Worm (Caenorhabditis elegans): ENCODE results near the gene cnnm-3.

cnnm-3 gene

ce11 chrX:3057656-3058055 is 12.0 kb upstream of the cnnm-3 start:
- TF ChIP-seq mdl-1 (tag; optimal IDR thresholded peaks at IDR 0.05), result no peak
- no peak for TF ChIP-seq pqm-1 (tag; optimal IDR thresholded peaks at IDR 0.05)
- no peak for TF ChIP-seq mml-1 (tag; optimal IDR thresholded peaks at IDR 0.05)
- no peak for TF ChIP-seq hmg-11 (tag; optimal IDR thresholded peaks at IDR 0.05)
- no peak for TF ChIP-seq lin-39 (tag; optimal IDR thresholded peaks at IDR 0.05)
- no peak for TF ChIP-seq jun-1 (tag; optimal IDR thresholded peaks at IDR 0.05)
- no peak for TF ChIP-seq skn-1 (tag; optimal IDR thresholded peaks at IDR 0.05)
- no peak for TF ChIP-seq egl-27 (tag; optimal IDR thresholded peaks at IDR 0.05)
- no peak for TF ChIP-seq pha-4 (tag; optimal IDR thresholded peaks at IDR 0.05)
- no peak for TF ChIP-seq ama-1 (optimal IDR thresholded peaks at IDR 0.05)
- no peak for TF ChIP-seq ztf-4 (tag; optimal IDR thresholded peaks at IDR 0.05)
- TF ChIP-seq ceh-28 (tag; optimal IDR thresholded peaks at IDR 0.05), result no peak

ce11 chrX:3056098-3056497 is 10.5 kb upstream of the cnnm-3 start:
- TF ChIP-seq ceh-82 (tag; optimal IDR thresholded peaks at IDR 0.05) (no peak), sea-2 (GFP tag; optimal IDR thresholded peaks at IDR 0.05) (no peak), fkh-10 (GFP tag; optimal IDR thresholded peaks at IDR 0.05) (no peak), unc-39 (tag; optimal IDR thresholded peaks at IDR 0.05) (no peak), jun-1 (tag; optimal IDR thresholded peaks at IDR 0.05) (no peak), R02D3.7 (tag; optimal IDR thresholded peaks at IDR 0.05) (no peak), nhr-43 (tag; optimal IDR thresholded peaks at IDR 0.05; ENCODE audit: poor library complexity, severe bottlenecking) (no peak), skn-1 (tag; optimal IDR thresholded peaks at IDR 0.05) (no peak), fos-1 (tag; optimal IDR thresholded peaks at IDR 0.05) (no peak), nfya-1 (tag; optimal IDR thresholded peaks at IDR 0.05; ENCODE audit: insufficient read depth) (no peak), tbx-2 (tag; optimal IDR thresholded peaks at IDR 0.05) (no peak), mdl-1 (tag; optimal IDR thresholded peaks at IDR 0.05) (no peak)

- TF ChIP-seq elt-2 (tag; optimal IDR thresholded peaks at IDR 0.05) (peak; percentile 89), pha-4 (tag; optimal IDR thresholded peaks at IDR 0.05) (peak; percentile 2), nhr-25 (tag; optimal IDR thresholded peaks at IDR 0.05) (no peak)
Measured at ce11 chrX:3054802-3055201, 9.2 kb upstream of the cnnm-3 start, which contains the start of gene twk-26. Gene twk-26, minus strand, starts transcription at chrX:3054824.

- TF ChIP-seq jun-1 (tag; optimal IDR thresholded peaks at IDR 0.05) (no peak), nhr-23 (tag; optimal IDR thresholded peaks at IDR 0.05) (no peak), snpc-4 (tag; optimal IDR thresholded peaks at IDR 0.05) (no peak), pqm-1 (tag; optimal IDR thresholded peaks at IDR 0.05) (peak; percentile 40), mml-1 (tag; optimal IDR thresholded peaks at IDR 0.05) (no peak)
Measured at ce11 chrX:3054394-3054793, 8.7 kb upstream of the cnnm-3 start.

ce11 chrX:3051315-3051993 is 5.8 kb upstream of the cnnm-3 start:
- TF ChIP-seq ama-1 (optimal IDR thresholded peaks at IDR 0.05) (no peak), aly-2 (tag; optimal IDR thresholded peaks at IDR 0.05) (no peak), fkh-10 (GFP tag; optimal IDR thresholded peaks at IDR 0.05) (peak; percentile 84)

- TF ChIP-seq nhr-23 (tag; optimal IDR thresholded peaks at IDR 0.05) (no peak), snpc-4 (tag; optimal IDR thresholded peaks at IDR 0.05) (no peak), sea-2 (GFP tag; optimal IDR thresholded peaks at IDR 0.05) (no peak), nhr-67 (tag; optimal IDR thresholded peaks at IDR 0.05) (no peak), nhr-25 (tag; optimal IDR thresholded peaks at IDR 0.05) (no peak), aly-2 (tag; optimal IDR thresholded peaks at IDR 0.05) (no peak), R02D3.7 (tag; optimal IDR thresholded peaks at IDR 0.05) (no peak), nhr-76 (tag; optimal IDR thresholded peaks at IDR 0.05) (no peak), ceh-16 (tag; optimal IDR thresholded peaks at IDR 0.05) (no peak), fkh-10 (GFP tag; optimal IDR thresholded peaks at IDR 0.05) (no peak), eor-1 (tag; optimal IDR thresholded peaks at IDR 0.05) (no peak), ceh-9 (tag; optimal IDR thresholded peaks at IDR 0.05) (no peak), tbx-2 (tag; optimal IDR thresholded peaks at IDR 0.05) (no peak), elt-1 (tag; optimal IDR thresholded peaks at IDR 0.05) (no peak), ztf-4 (tag; optimal IDR thresholded peaks at IDR 0.05) (no peak), lsy-12 (tag; optimal IDR thresholded peaks at IDR 0.05) (no peak), fkh-2 (tag; optimal IDR thresholded peaks at IDR 0.05) (no peak), mml-1 (tag; optimal IDR thresholded peaks at IDR 0.05) (no peak), egl-5 (tag; optimal IDR thresholded peaks at IDR 0.05) (peak; percentile 55), ceh-28 (tag; optimal IDR thresholded peaks at IDR 0.05) (no peak), hmg-11 (tag; optimal IDR thresholded peaks at IDR 0.05) (peak; percentile 34), nhr-43 (tag; optimal IDR thresholded peaks at IDR 0.05; ENCODE audit: poor library complexity, severe bottlenecking) (no peak), ceh-82 (tag; optimal IDR thresholded peaks at IDR 0.05) (no peak), nhr-237 (tag; optimal IDR thresholded peaks at IDR 0.05) (no peak), ztf-11 (tag; optimal IDR thresholded peaks at IDR 0.05) (no peak), mdl-1 (tag; optimal IDR thresholded peaks at IDR 0.05) (peak; percentile 19), nfya-1 (tag; optimal IDR thresholded peaks at IDR 0.05; ENCODE audit: insufficient read depth) (peak; percentile 75), elt-3 (tag; optimal IDR thresholded peaks at IDR 0.05) (no peak), nhr-77 (tag; optimal IDR thresholded peaks at IDR 0.05) (no peak), nhr-11 (tag; optimal IDR thresholded peaks at IDR 0.05) (no peak), lin-39 (tag; optimal IDR thresholded peaks at IDR 0.05) (peak; percentile 71)
Measured at ce11 chrX:3049233-3049632, 3.6 kb upstream of the cnnm-3 start.
